Worm (Caenorhabditis elegans) whole organism, L2 larva: ENCODE results near the gene twk-5.

Source experiments
- aly-2 ChIP-seq: fragments of 150-350 bp; optimal IDR thresholded peaks from 2 replicates; lab custom pipeline; 2014; ENCODE audit warnings: missing biosample characterization, missing genetic modification characterization
- ama-1 ChIP-seq: fragments of 150-350 bp; optimal IDR thresholded peaks from 2 replicates; lab custom pipeline; 2018; ENCODE audit warnings: inconsistent platforms
- elt-1 ChIP-seq: fragments of 150-350 bp; optimal IDR thresholded peaks from 2 replicates; lab custom pipeline; 2014; ENCODE audit warnings: missing biosample characterization, missing genetic modification characterization
- elt-3 ChIP-seq: sonication (generic microtip); optimal IDR thresholded peaks from 2 replicates; lab custom pipeline; 2017; ENCODE audit warnings: missing biosample characterization, missing genetic modification characterization
- mdl-1 ChIP-seq, 2 experiments: fragments of 150-350 bp in 1 of 2; sonication (generic microtip) in 1 of 2; optimal IDR thresholded peaks; 2 replicates each; lab custom pipeline; 2017; ENCODE audit warnings: missing biosample characterization in 2 of 2, missing genetic modification characterization in 2 of 2
- nhr-11 ChIP-seq: fragments of 150-350 bp; optimal IDR thresholded peaks from 2 replicates; lab custom pipeline; 2014; ENCODE audit warnings: missing biosample characterization, missing genetic modification characterization
- nhr-23 ChIP-seq: fragments of 150-350 bp; optimal IDR thresholded peaks from 2 replicates; lab custom pipeline; 2014; ENCODE audit warnings: missing biosample characterization, missing genetic modification reagents, missing genetic modification characterization
- nhr-237 ChIP-seq: fragments of 150-350 bp; optimal IDR thresholded peaks from 2 replicates; lab custom pipeline; 2014; ENCODE audit warnings: missing biosample characterization, missing genetic modification characterization
- sem-4 ChIP-seq: fragments of 150-350 bp; optimal IDR thresholded peaks from 2 replicates; lab custom pipeline; 2014; ENCODE audit warnings: missing biosample characterization, missing genetic modification reagents, missing genetic modification characterization
- unc-62 ChIP-seq: fragments of 150-350 bp; optimal IDR thresholded peaks from 2 replicates; lab custom pipeline; 2014; ENCODE audit warnings: missing biosample characterization, missing genetic modification reagents, missing genetic modification characterization
- zag-1 ChIP-seq: fragments of 150-350 bp; optimal IDR thresholded peaks from 2 replicates; lab custom pipeline; 2014; ENCODE audit warnings: missing biosample characterization, missing genetic modification characterization

DNA sequence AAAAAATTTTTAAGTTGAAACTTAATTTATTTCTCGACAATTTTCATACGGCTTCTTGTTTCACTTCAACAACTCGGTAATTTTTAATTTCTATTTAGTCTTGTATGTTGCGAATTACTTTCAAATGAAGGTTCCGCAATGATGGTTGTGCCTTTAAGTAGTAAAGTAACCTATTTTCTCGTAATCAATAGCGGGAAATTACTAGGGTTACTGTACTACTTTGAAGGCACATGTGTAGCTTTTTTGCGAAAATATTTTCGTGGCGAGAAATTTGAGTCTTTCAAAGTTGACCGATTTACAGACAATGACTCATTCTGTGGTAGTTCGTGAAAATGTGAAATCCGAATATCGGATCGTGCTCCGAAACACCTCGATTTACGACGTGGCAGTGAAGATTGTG lies 33.1 kb upstream of the twk-5 start, which contains the start of gene B0334.10:
- TF ChIP-seq unc-62 (GFP tag; lab: Kevin White, UChicago) (no peak), nhr-237 (no peak), zag-1 (tag; lab: Kevin White, UChicago) (no peak), elt-3 (tag; lab: Kevin White, UChicago) (no peak), mdl-1 (tag; optimal IDR thresholded peaks at IDR 0.05; lab: Kevin White, UChicago) (no peak), sem-4 (no peak), ama-1 (lab: Kevin White, UChicago) (no peak), aly-2 (no peak), nhr-23 (tag; lab: Kevin White, UChicago) (no peak), nhr-11 (tag; lab: Kevin White, UChicago) (no peak), elt-1 (no peak)
